Fruit fly (Drosophila melanogaster) whole organism, embryonic: ENCODE results near the gene CG46439.
A peak's percentile ranks its signal among the peaks of the same experiment; 100 is the strongest.

Experiments used
- ATbp ChIP-seq: fragments of 200-800 bp; sonication (Bioruptor generic); optimal IDR thresholded peaks from 2 replicates; lab custom pipeline; 2017; ENCODE audit warnings: missing biosample characterization, mild to moderate bottlenecking, missing genetic modification characterization, missing genetic modification reagents
- Atf-2 ChIP-seq: fragments of 200-800 bp; sonication (Bioruptor generic); optimal IDR thresholded peaks from 2 replicates; lab custom pipeline; 2016; ENCODE audit warnings: missing biosample characterization, missing genetic modification characterization
- C15 ChIP-seq: fragments of 200-800 bp; sonication (Bioruptor generic); IDR thresholded peaks from 3 replicates; pipeline ENCODE4 v1.3.6; 2022; ENCODE audit warnings: missing biosample characterization, missing genetic modification characterization
- CG10209 ChIP-seq: fragments of 200-800 bp; sonication (Bioruptor generic); optimal IDR thresholded peaks from 3 replicates; lab custom pipeline; 2017; ENCODE audit warnings: missing biosample characterization, mild to moderate bottlenecking, missing genetic modification characterization, missing genetic modification reagents
- CG10959 ChIP-seq: fragments of 200-800 bp; sonication (Bioruptor generic); IDR thresholded peaks from 2 replicates; pipeline ENCODE4 v1.3.6; 2022; ENCODE audit warnings: missing biosample characterization, missing genetic modification characterization
- CG11456 ChIP-seq: fragments of 200-800 bp; sonication (Bioruptor generic); IDR thresholded peaks from 3 replicates; pipeline ENCODE4 v1.3.6; 2022; ENCODE audit warnings: missing biosample characterization, missing genetic modification characterization
- CG12769 ChIP-seq: fragments of 200-800 bp; sonication (Bioruptor generic); optimal IDR thresholded peaks from 2 replicates; lab custom pipeline; 2019; ENCODE audit warnings: missing biosample characterization, mild to moderate bottlenecking, missing genetic modification characterization, moderate library complexity
- CG13123 ChIP-seq: fragments of 200-800 bp; sonication (Bioruptor generic); optimal IDR thresholded peaks from 2 replicates; lab custom pipeline; 2016; ENCODE audit warnings: missing biosample characterization, missing genetic modification characterization
- CG1647 ChIP-seq: fragments of 200-800 bp; sonication (Bioruptor generic); optimal IDR thresholded peaks from 3 replicates; lab custom pipeline; 2016; ENCODE audit warnings: missing biosample characterization, missing genetic modification characterization
- CG16863 ChIP-seq: fragments of 200-800 bp; sonication (Bioruptor generic); optimal IDR thresholded peaks from 3 replicates; lab custom pipeline; 2016; ENCODE audit warnings: missing biosample characterization, missing genetic modification characterization
- CG32767 ChIP-seq: fragments of 200-800 bp; sonication (Bioruptor generic); IDR thresholded peaks from 2 replicates; pipeline ENCODE4 v1.3.6; 2022; ENCODE audit warnings: missing biosample characterization, missing genetic modification characterization
- CG4360 ChIP-seq: fragments of 200-800 bp; sonication (Bioruptor generic); IDR thresholded peaks from 2 replicates; pipeline ENCODE4 v1.3.6; 2022; ENCODE audit warnings: missing biosample characterization, missing genetic modification characterization
- CG6175 ChIP-seq: fragments of 200-800 bp; sonication (Bioruptor generic); IDR thresholded peaks from 3 replicates; pipeline ENCODE4 v1.3.6; 2022; ENCODE audit warnings: missing biosample characterization, missing genetic modification characterization
- CG6683 ChIP-seq: fragments of 200-800 bp; sonication (Bioruptor generic); optimal IDR thresholded peaks from 2 replicates; lab custom pipeline; 2017; ENCODE audit warnings: missing biosample characterization, mild to moderate bottlenecking, missing genetic modification characterization, missing genetic modification reagents
- CG7745 ChIP-seq: fragments of 200-800 bp; sonication (Bioruptor generic); optimal IDR thresholded peaks from 2 replicates; lab custom pipeline; 2018; ENCODE audit warnings: missing biosample characterization, mild to moderate bottlenecking, missing genetic modification characterization, moderate library complexity
- CG8281 ChIP-seq: fragments of 200-800 bp; sonication (Bioruptor generic); optimal IDR thresholded peaks from 2 replicates; lab custom pipeline; 2018; ENCODE audit warnings: missing biosample characterization, mild to moderate bottlenecking, missing genetic modification characterization, moderate library complexity
- CG9437 ChIP-seq: fragments of 200-800 bp; sonication (Bioruptor generic); optimal IDR thresholded peaks from 2 replicates; lab custom pipeline; 2018; ENCODE audit warnings: missing biosample characterization, mild to moderate bottlenecking, missing genetic modification characterization
- CHES-1-like ChIP-seq: fragments of 200-800 bp; sonication (Bioruptor generic); optimal IDR thresholded peaks from 2 replicates; lab custom pipeline; 2016; ENCODE audit warnings: missing biosample characterization, missing genetic modification characterization
- Dip2 ChIP-seq: fragments of 200-800 bp; sonication (Bioruptor generic); IDR thresholded peaks from 2 replicates; pipeline ENCODE4 v1.3.6; 2022; ENCODE audit warnings: missing biosample characterization, missing genetic modification characterization
- Dp ChIP-seq: fragments of 200-800 bp; sonication (Bioruptor generic); optimal IDR thresholded peaks from 2 replicates; lab custom pipeline; 2018; ENCODE audit warnings: missing biosample characterization, mild to moderate bottlenecking, missing genetic modification characterization, moderate library complexity
- E2f1 ChIP-seq: fragments of 200-800 bp; sonication (Bioruptor generic); IDR thresholded peaks from 2 replicates; pipeline ENCODE4 v1.3.6; 2022; ENCODE audit warnings: missing biosample characterization, missing genetic modification characterization
- Ets65A ChIP-seq: fragments of 200-800 bp; sonication (Bioruptor generic); peaks from one replicate; lab custom pipeline; 2016; ENCODE audit warnings: missing biosample characterization, missing genetic modification characterization
- Gsc ChIP-seq: fragments of 200-800 bp; sonication (Bioruptor generic); IDR thresholded peaks from 2 replicates; pipeline ENCODE4 v1.3.6; 2022; ENCODE audit warnings: missing biosample characterization, missing genetic modification characterization
- HLH3B ChIP-seq: fragments of 200-800 bp; sonication (Bioruptor generic); IDR thresholded peaks from 2 replicates; pipeline ENCODE4 v1.3.6; 2022; ENCODE audit warnings: missing biosample characterization, missing genetic modification characterization
- Hmr ChIP-seq: fragments of 200-800 bp; sonication (Bioruptor generic); optimal IDR thresholded peaks from 3 replicates; lab custom pipeline; 2017; ENCODE audit warnings: mild to moderate bottlenecking, missing biosample characterization, missing genetic modification reagents, missing genetic modification characterization
- Hmx ChIP-seq: fragments of 200-800 bp; sonication (Bioruptor generic); optimal IDR thresholded peaks from 2 replicates; lab custom pipeline; 2016; ENCODE audit warnings: missing biosample characterization, missing genetic modification characterization
- Hr39 ChIP-seq: fragments of >200 bp; optimal IDR thresholded peaks from 2 replicates; lab custom pipeline; 2017
- Hr78 ChIP-seq, 2 experiments: fragments of 200-800 bp in 1 of 2; fragments of >200 bp in 1 of 2; sonication (Bioruptor generic) in 1 of 2; optimal IDR thresholded peaks; 2 replicates each; lab custom pipeline; 2017 to 2019; ENCODE audit warnings: missing biosample characterization in 2 of 2, missing genetic modification characterization in 2 of 2, mild to moderate bottlenecking in 1 of 2, moderate library complexity in 1 of 2
- Kr ChIP-seq: fragments of 200-800 bp; sonication (Bioruptor generic); optimal IDR thresholded peaks from 2 replicates; lab custom pipeline; 2017; ENCODE audit warnings: missing biosample characterization, mild to moderate bottlenecking, missing genetic modification characterization
- Nf-YC ChIP-seq: fragments of 200-800 bp; optimal IDR thresholded peaks from 3 replicates; lab custom pipeline; 2019; ENCODE audit warnings: missing biosample characterization, mild to moderate bottlenecking, missing genetic modification characterization, moderate library complexity
- PHDP ChIP-seq: fragments of 200-800 bp; sonication (Bioruptor generic); optimal IDR thresholded peaks from 3 replicates; lab custom pipeline; 2018; ENCODE audit warnings: missing biosample characterization, mild to moderate bottlenecking, missing genetic modification characterization, moderate library complexity
- Poxn ChIP-seq: fragments of 200-800 bp; sonication (Bioruptor generic); IDR thresholded peaks from 2 replicates; pipeline ENCODE4 v1.3.6; 2022; ENCODE audit warnings: missing biosample characterization, missing genetic modification characterization
- Sox100B ChIP-seq: fragments of 200-800 bp; sonication (Bioruptor generic); optimal IDR thresholded peaks from 3 replicates; lab custom pipeline; 2018; ENCODE audit warnings: missing biosample characterization, mild to moderate bottlenecking, missing genetic modification characterization
- Taf1 ChIP-seq: fragments of 200-800 bp; sonication (Bioruptor generic); IDR thresholded peaks from 2 replicates; pipeline ENCODE4 v1.3.6; 2022; ENCODE audit warnings: missing biosample characterization, missing genetic modification characterization
- Vsx1 ChIP-seq: fragments of 200-800 bp; sonication (Bioruptor generic); optimal IDR thresholded peaks from 2 replicates; lab custom pipeline; 2017; ENCODE audit warnings: missing biosample characterization, mild to moderate bottlenecking, missing genetic modification characterization, missing genetic modification reagents
- ac ChIP-seq: fragments of 200-800 bp; sonication (Bioruptor generic); optimal IDR thresholded peaks from 3 replicates; lab custom pipeline; 2017; ENCODE audit warnings: missing biosample characterization, mild to moderate bottlenecking, missing genetic modification characterization
- ash1 ChIP-seq: fragments of 200-800 bp; sonication (Bioruptor generic); optimal IDR thresholded peaks from 2 replicates; lab custom pipeline; 2018; ENCODE audit warnings: missing biosample characterization, mild to moderate bottlenecking, missing genetic modification characterization
- bcd ChIP-seq: fragments of 200-800 bp; sonication (Bioruptor generic); optimal IDR thresholded peaks from 2 replicates; lab custom pipeline; 2017; ENCODE audit warnings: missing biosample characterization, mild to moderate bottlenecking, missing genetic modification characterization
- caup ChIP-seq: fragments of 200-800 bp; sonication (Bioruptor generic); optimal IDR thresholded peaks from 3 replicates; lab custom pipeline; 2017; ENCODE audit warnings: missing biosample characterization, mild to moderate bottlenecking, missing genetic modification characterization, moderate library complexity; ENCODE audit not compliant: severe bottlenecking
- cg ChIP-seq: fragments of 200-800 bp; sonication (Bioruptor generic); optimal IDR thresholded peaks from 3 replicates; lab custom pipeline; 2019; ENCODE audit warnings: missing biosample characterization, mild to moderate bottlenecking, missing genetic modification characterization, moderate library complexity
- dysf ChIP-seq: fragments of 200-800 bp; sonication (Bioruptor generic); IDR thresholded peaks from 3 replicates; pipeline ENCODE4 v1.3.6; 2022; ENCODE audit warnings: missing biosample characterization, missing genetic modification characterization
- fd3F ChIP-seq: fragments of 200-800 bp; sonication (Bioruptor generic); optimal IDR thresholded peaks from 2 replicates; lab custom pipeline; 2018; ENCODE audit warnings: missing biosample characterization, mild to moderate bottlenecking, missing genetic modification characterization, moderate library complexity
- hth ChIP-seq: fragments of >200 bp; optimal IDR thresholded peaks from 2 replicates; lab custom pipeline; 2017; ENCODE audit warnings: inconsistent platforms
- jigr1 ChIP-seq: fragments of 200-800 bp; sonication (Bioruptor generic); IDR thresholded peaks from 3 replicates; pipeline ENCODE4 v1.3.6; 2022; ENCODE audit warnings: missing biosample characterization, missing genetic modification characterization
- lilli ChIP-seq: fragments of 200-800 bp; sonication (Bioruptor generic); optimal IDR thresholded peaks from 3 replicates; lab custom pipeline; 2016; ENCODE audit warnings: missing biosample characterization, missing genetic modification characterization
- ranshi ChIP-seq: fragments of 200-800 bp; sonication (Bioruptor generic); IDR thresholded peaks from 2 replicates; pipeline ENCODE4 v1.3.6; 2022; ENCODE audit warnings: missing biosample characterization, missing genetic modification characterization
- ro ChIP-seq: fragments of 200-800 bp; sonication (Bioruptor generic); IDR thresholded peaks from 2 replicates; pipeline ENCODE4 v1.3.6; 2022; ENCODE audit warnings: missing biosample characterization, missing genetic modification characterization
- scrt ChIP-seq: fragments of 200-800 bp; sonication (Bioruptor generic); optimal IDR thresholded peaks from 2 replicates; lab custom pipeline; 2018; ENCODE audit warnings: missing biosample characterization, mild to moderate bottlenecking, missing genetic modification characterization, moderate library complexity
- sr ChIP-seq: fragments of 200-800 bp; sonication (Bioruptor generic); IDR thresholded peaks from 3 replicates; pipeline ENCODE4 v1.3.6; 2022; ENCODE audit warnings: missing biosample characterization, missing genetic modification characterization
- tio ChIP-seq: fragments of 200-800 bp; sonication (Bioruptor generic); optimal IDR thresholded peaks from 2 replicates; lab custom pipeline; 2017; ENCODE audit warnings: missing biosample characterization, missing genetic modification characterization, inconsistent platforms

CG46439 gene

dm6 chr3L:11084557-11085231 lies 11.4 kb downstream of the CG46439 start (continued):
- peak; percentile 89 for TF ChIP-seq Hmx (GFP tag; lab: Kevin White, UChicago)
- peak; percentile 86 for TF ChIP-seq ro (GFP tag; lab: Robert Waterston, UW)
- peak; percentile 12 for TF ChIP-seq Dp
- peak; percentile 97 for TF ChIP-seq PHDP (tag; lab: Kevin White, UChicago)
- TF ChIP-seq Poxn, result peak; percentile 53; the same call in 1 of the 2 replicates
- peak in 1 of 2 experiments; percentile 91 for TF ChIP-seq Hr78 (GFP tag; optimal IDR thresholded peaks at IDR 0.05; lab: Kevin White, UChicago)
- peak; percentile 86 for TF ChIP-seq Hmr (GFP tag; lab: Kevin White, UChicago)
- TF ChIP-seq E2f1 (GFP tag; lab: Robert Waterston, UW), result peak; percentile 93
- TF ChIP-seq Sox100B, result peak; percentile 96
- peak; percentile 98 for TF ChIP-seq Ets65A
- peak; percentile 81 for TF ChIP-seq C15 (GFP tag; lab: Robert Waterston, UW)
- peak; percentile 82 for TF ChIP-seq Kr
- peak; percentile 95 for TF ChIP-seq lilli
- TF ChIP-seq Taf1 (GFP tag; lab: Robert Waterston, UW), result peak; percentile 75
- TF ChIP-seq ranshi (GFP tag; lab: Robert Waterston, UW), result peak; percentile 96
- TF ChIP-seq tio (GFP tag; lab: Kevin White, UChicago), result peak; percentile 95
- TF ChIP-seq CG10959, result peak; percentile 95
- peak; percentile 86 for TF ChIP-seq CG4360
- no peak for TF ChIP-seq Hr39
- peak; percentile 79 for TF ChIP-seq scrt (GFP tag; lab: Kevin White, UChicago)
- peak; percentile 95 for TF ChIP-seq bcd (GFP tag; lab: Kevin White, UChicago)
- TF ChIP-seq Vsx1, result peak; percentile 92
- peak; percentile 97 for TF ChIP-seq Atf-2 (GFP tag; lab: Kevin White, UChicago)
- peak; percentile 91 for TF ChIP-seq CG1647 (GFP tag; lab: Kevin White, UChicago)
- peak; percentile 90 for TF ChIP-seq ac (GFP tag; lab: Kevin White, UChicago)
- peak; percentile 23 for TF ChIP-seq cg (GFP tag; lab: Kevin White, UChicago)
- peak; percentile 89 for TF ChIP-seq CG6683 (GFP tag; lab: Kevin White, UChicago)
- peak; percentile 36; the same call in 1 of the 2 replicates for TF ChIP-seq Dip2 (GFP tag; lab: Robert Waterston, UW)
- peak; percentile 91 for TF ChIP-seq sr
- peak; percentile 96 for TF ChIP-seq CG10209 (GFP tag; lab: Kevin White, UChicago)
- TF ChIP-seq CG12769 (tag; lab: Kevin White, UChicago), result peak; percentile 94
- peak; percentile 88 for TF ChIP-seq CG8281 (tag; lab: Kevin White, UChicago)
- peak; percentile 97 for TF ChIP-seq dysf (GFP tag; lab: Robert Waterston, UW)
- TF ChIP-seq CG6175 (GFP tag; lab: Robert Waterston, UW), result peak; percentile 75; the same call in 2 of the 3 replicates
- peak; percentile 95 for TF ChIP-seq ATbp (GFP tag; lab: Kevin White, UChicago)
- peak; percentile 92 for TF ChIP-seq CG13123 (GFP tag; lab: Kevin White, UChicago)
- TF ChIP-seq Nf-YC, result no peak
- peak; percentile 89 for TF ChIP-seq fd3F (GFP tag; lab: Kevin White, UChicago)
- peak; percentile 97 for TF ChIP-seq CG16863 (GFP tag; lab: Kevin White, UChicago)
- peak; percentile 33 for TF ChIP-seq ash1 (GFP tag; lab: Kevin White, UChicago)
- peak; percentile 90 for TF ChIP-seq CG11456 (GFP tag; lab: Robert Waterston, UW)
- peak; percentile 97 for TF ChIP-seq CHES-1-like (GFP tag; lab: Kevin White, UChicago)
- TF ChIP-seq CG9437 (GFP tag; lab: Kevin White, UChicago), result peak; percentile 92
- TF ChIP-seq Gsc (GFP tag; lab: Robert Waterston, UW), result peak; percentile 74
- peak; percentile 97 for TF ChIP-seq CG32767 (GFP tag; lab: Robert Waterston, UW)
- no peak for TF ChIP-seq hth (lab: Kevin White, UChicago)
- peak; percentile 92 for TF ChIP-seq caup (GFP tag; lab: Kevin White, UChicago)
- TF ChIP-seq jigr1 (GFP tag; lab: Robert Waterston, UW), result peak; percentile 87
- peak; percentile 98 for TF ChIP-seq HLH3B (GFP tag; lab: Robert Waterston, UW)
- TF ChIP-seq CG7745 (tag; lab: Kevin White, UChicago), result peak; percentile 91
